Worm (Caenorhabditis elegans): ENCODE results near the gene mdt-17.
"Not testable (repeated sequence)": the region's sequence is repeated elsewhere in the genome, so short reads cannot be mapped to it uniquely, and the experiment has no call there.

mdt-17 gene

DNA sequence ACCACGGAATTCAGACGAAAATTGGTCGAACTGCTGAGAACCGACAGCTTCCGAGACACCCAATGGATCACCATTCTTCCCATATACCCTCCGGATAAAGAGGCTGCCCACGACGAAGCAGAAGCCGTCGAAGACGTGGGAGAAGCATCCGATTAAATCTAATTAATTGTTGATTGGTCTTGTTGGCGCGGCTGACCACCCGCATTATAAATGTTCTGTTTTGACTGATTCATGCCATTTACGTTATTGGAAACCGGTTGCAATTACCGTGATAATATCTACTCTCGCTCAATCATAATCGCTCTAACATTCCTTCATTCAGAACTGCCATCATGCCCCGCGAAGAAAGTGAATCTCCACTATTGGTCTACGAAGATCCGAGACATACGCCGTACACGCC, 36.2 kb upstream of the mdt-17 start, which contains the start of gene ZC15.3:
ZC15.3 (plus strand) TSS at position 301 of the 400 bp plus-strand sequence.
- TF ChIP-seq ceh-16, ZK546.5, mdl-1 (tag; optimal IDR thresholded peaks at IDR 0.05): not testable (repeated sequence)

DNA sequence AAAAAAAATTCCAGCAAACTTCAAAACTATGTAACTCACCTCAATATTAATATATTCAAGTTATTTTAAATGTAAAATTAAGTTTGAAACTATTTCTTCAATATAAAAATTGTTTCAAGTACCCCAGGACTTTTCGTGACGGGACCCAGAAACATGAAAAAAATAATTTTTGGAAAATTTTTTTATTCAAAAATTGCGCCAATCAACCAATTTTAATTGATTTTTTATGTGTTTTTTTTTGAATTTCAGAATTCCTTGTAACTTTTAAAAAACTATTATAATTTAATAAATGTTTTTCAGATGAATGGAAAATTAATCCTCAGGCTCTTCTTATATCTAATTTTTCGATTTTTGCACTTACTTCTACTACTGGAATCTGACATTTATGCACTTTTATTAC, 30.6 kb upstream of the mdt-17 start, which contains the start of gene ZC15.5:
ZC15.5 (plus strand) TSS at position 301 of the 400 bp plus-strand sequence.
- no peak for TF ChIP-seq unc-39 (tag; optimal IDR thresholded peaks at IDR 0.05)
- TF ChIP-seq nhr-237 (tag; optimal IDR thresholded peaks at IDR 0.05): no peak
- TF ChIP-seq fkh-10 (GFP tag; optimal IDR thresholded peaks at IDR 0.05): no peak

DNA sequence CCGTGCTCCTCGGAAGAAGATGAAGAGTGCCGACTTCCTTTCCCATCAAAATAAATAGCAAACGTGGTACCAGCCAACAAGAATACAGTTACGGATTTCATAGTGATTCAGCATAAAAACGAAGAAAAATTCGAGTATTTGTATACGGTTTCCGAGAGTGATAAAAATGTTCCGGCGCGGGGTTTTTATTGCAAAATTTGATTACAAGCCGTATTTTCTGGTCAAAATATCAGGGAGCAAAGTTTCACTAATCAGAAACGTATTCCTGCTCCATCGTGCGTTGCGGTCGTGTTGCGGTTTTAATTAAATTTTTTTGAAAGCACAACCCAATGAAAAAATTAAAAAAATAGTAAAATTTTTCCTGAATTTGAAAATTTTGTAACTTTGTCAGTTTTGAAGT, 27.3 kb upstream of the mdt-17 start, which contains the start of gene clec-261:
clec-261 (minus strand) TSS at position 101 of the 400 bp plus-strand sequence.
- TF ChIP-seq fos-1 (tag; optimal IDR thresholded peaks at IDR 0.05) (no peak), nhr-11 (tag; optimal IDR thresholded peaks at IDR 0.05) (no peak), nhr-67 (tag; optimal IDR thresholded peaks at IDR 0.05) (no peak), ceh-28 (tag; optimal IDR thresholded peaks at IDR 0.05) (no peak), nfya-1 (tag; optimal IDR thresholded peaks at IDR 0.05; ENCODE audit: insufficient read depth) (no peak), ama-1 (optimal IDR thresholded peaks at IDR 0.05) (no peak), pha-4 (tag; optimal IDR thresholded peaks at IDR 0.05) (no peak), sea-2 (GFP tag; optimal IDR thresholded peaks at IDR 0.05) (no peak), snpc-4 (tag; optimal IDR thresholded peaks at IDR 0.05) (no peak), nhr-77 (tag; optimal IDR thresholded peaks at IDR 0.05) (no peak), nhr-76 (tag; optimal IDR thresholded peaks at IDR 0.05) (no peak), egl-5 (tag; optimal IDR thresholded peaks at IDR 0.05) (no peak), egl-27 (tag; optimal IDR thresholded peaks at IDR 0.05) (no peak)

DNA sequence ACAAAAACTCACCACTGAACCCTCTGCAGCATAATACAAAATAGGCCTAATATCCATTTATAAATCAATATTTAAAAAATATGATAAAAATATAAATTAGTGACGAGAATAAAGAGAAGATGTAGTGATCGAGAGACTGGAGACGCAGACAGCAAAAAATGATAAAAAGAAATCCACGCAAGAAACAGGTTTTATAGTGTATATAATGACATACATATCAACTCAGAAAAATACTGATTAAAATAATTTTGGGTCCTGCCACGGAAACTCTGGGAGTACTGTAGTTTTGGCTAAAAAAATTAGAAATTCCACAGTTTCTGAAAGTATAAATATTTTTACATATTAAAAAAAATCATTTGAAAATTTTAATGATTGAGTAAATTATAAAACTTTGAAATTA, 22.3 kb upstream of the mdt-17 start, which contains the start of gene mlt-4:
mlt-4 (minus strand) TSS at position 101 of the 400 bp plus-strand sequence.
- TF ChIP-seq ceh-82 (tag; optimal IDR thresholded peaks at IDR 0.05) (no peak), ztf-11 (tag; optimal IDR thresholded peaks at IDR 0.05) (no peak), ama-1 (optimal IDR thresholded peaks at IDR 0.05) (no peak), mdl-1 (tag; optimal IDR thresholded peaks at IDR 0.05) (no peak), nhr-77 (tag; optimal IDR thresholded peaks at IDR 0.05) (no peak), unc-62 (GFP tag; optimal IDR thresholded peaks at IDR 0.05) (no peak), nhr-23 (tag; optimal IDR thresholded peaks at IDR 0.05) (no peak), aly-2 (tag; optimal IDR thresholded peaks at IDR 0.05) (no peak), lin-39 (tag; optimal IDR thresholded peaks at IDR 0.05) (no peak), nhr-28 (tag; optimal IDR thresholded peaks at IDR 0.05) (no peak), fos-1 (tag; optimal IDR thresholded peaks at IDR 0.05) (no peak), nfya-1 (tag; optimal IDR thresholded peaks at IDR 0.05; ENCODE audit: insufficient read depth) (no peak), nhr-11 (tag; optimal IDR thresholded peaks at IDR 0.05) (no peak), fkh-10 (GFP tag; optimal IDR thresholded peaks at IDR 0.05) (no peak), ceh-9 (tag; optimal IDR thresholded peaks at IDR 0.05) (no peak), ZK546.5 (tag; optimal IDR thresholded peaks at IDR 0.05) (no peak), elt-2 (tag; optimal IDR thresholded peaks at IDR 0.05) (no peak), skn-1 (tag; optimal IDR thresholded peaks at IDR 0.05) (no peak), elt-1 (tag; optimal IDR thresholded peaks at IDR 0.05) (no peak), ceh-28 (tag; optimal IDR thresholded peaks at IDR 0.05) (no peak)

DNA sequence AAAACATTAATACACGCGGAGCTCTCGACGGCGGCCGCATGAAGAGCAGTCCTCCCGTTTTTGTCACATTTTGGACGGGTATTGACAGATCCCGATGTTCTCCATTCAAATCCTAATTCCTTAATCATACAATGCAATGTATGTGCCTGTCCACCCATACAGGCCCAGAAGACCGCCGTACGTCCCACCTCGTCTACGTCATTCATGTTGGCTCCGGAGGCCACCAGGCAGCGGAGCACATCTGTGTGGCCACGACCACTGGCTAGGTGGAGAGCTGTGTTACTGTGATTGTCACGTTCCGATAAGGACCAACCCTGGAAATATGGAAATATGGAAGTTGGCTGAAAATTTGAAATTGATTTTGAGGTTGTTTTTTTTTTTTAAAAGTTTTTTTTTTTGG, 15.8 kb upstream of the mdt-17 start:
- TF ChIP-seq zag-1 (tag; optimal IDR thresholded peaks at IDR 0.05) (no peak), ceh-9 (tag; optimal IDR thresholded peaks at IDR 0.05) (no peak), hmg-11 (tag; optimal IDR thresholded peaks at IDR 0.05) (no peak), fos-1 (tag; optimal IDR thresholded peaks at IDR 0.05) (no peak), elt-2 (tag; optimal IDR thresholded peaks at IDR 0.05) (no peak), lin-15B (tag; optimal IDR thresholded peaks at IDR 0.05) (no peak), nfya-1 (tag; optimal IDR thresholded peaks at IDR 0.05; ENCODE audit: insufficient read depth) (no peak), pqm-1 (tag; optimal IDR thresholded peaks at IDR 0.05) (no peak), nhr-12 (tag; optimal IDR thresholded peaks at IDR 0.05) (no peak), nhr-28 (tag; optimal IDR thresholded peaks at IDR 0.05) (no peak), tbx-2 (tag; optimal IDR thresholded peaks at IDR 0.05) (no peak), egl-27 (tag; optimal IDR thresholded peaks at IDR 0.05) (no peak), mml-1 (tag; optimal IDR thresholded peaks at IDR 0.05) (no peak), elt-3 (tag; optimal IDR thresholded peaks at IDR 0.05) (no peak), eor-1 (tag; optimal IDR thresholded peaks at IDR 0.05) (no peak), nhr-77 (tag; optimal IDR thresholded peaks at IDR 0.05) (no peak), fkh-2 (tag; optimal IDR thresholded peaks at IDR 0.05) (no peak)

All from whole organism, L3 larva.